Worm (Caenorhabditis elegans) whole organism, midembryonic: Measurements from ENCODE around the gene F32D1.3.
A peak's percentile ranks its signal among the peaks of the same experiment; 100 is the strongest.
"Not testable (repeated sequence)": the region's sequence is repeated elsewhere in the genome, so short reads cannot be mapped to it uniquely, and the experiment has no call there.

Source experiments
- cog-1 ChIP-seq: sonication (generic microtip); optimal IDR thresholded peaks from 2 replicates; lab custom pipeline; 2016; ENCODE audit warnings: missing genetic modification characterization, missing compliant biosample characterization
- flt-1 ChIP-seq: fragments of 200-800 bp; sonication (Bioruptor generic); IDR thresholded peaks from 2 replicates; pipeline ENCODE4 v1.3.6; 2022; ENCODE audit warnings: missing genetic modification characterization, missing compliant biosample characterization
- med-1 ChIP-seq: sonication (generic microtip); optimal IDR thresholded peaks from 2 replicates; lab custom pipeline; 2017; ENCODE audit warnings: missing genetic modification characterization, mild to moderate bottlenecking, missing compliant biosample characterization, antibody characterized with exemption, missing genetic modification reagents; ENCODE audit not compliant: insufficient read depth
- tab-1 ChIP-seq: fragments of 200-800 bp; sonication (Bioruptor generic); IDR thresholded peaks from 2 replicates; pipeline ENCODE4 v1.3.6; 2022; ENCODE audit warnings: missing genetic modification characterization, missing compliant biosample characterization
- ztf-23 ChIP-seq: fragments of 200-800 bp; sonication (Bioruptor generic); IDR thresholded peaks from 2 replicates; pipeline ENCODE4 v1.3.6; 2022; ENCODE audit warnings: missing genetic modification reagents, missing genetic modification characterization, missing compliant biosample characterization
- ztf-29 ChIP-seq: fragments of 200-800 bp; sonication (Bioruptor generic); IDR thresholded peaks from 2 replicates; pipeline ENCODE4 v1.3.6; 2022; ENCODE audit warnings: missing genetic modification reagents, missing genetic modification characterization, missing compliant biosample characterization

- not testable (repeated sequence) for TF ChIP-seq med-1 (GFP tag; lab: Kevin White, UChicago); ztf-23; ztf-29; cog-1; tab-1
- peak; percentile 61; the same call in 1 of the 2 replicates for TF ChIP-seq flt-1 (GFP tag; lab: Robert Waterston, UW)
Measured at ce11 chrV:4333518-4333917, 27.9 kb downstream of the F32D1.3 start.
